Worm (Caenorhabditis elegans): Measurements from ENCODE around the gene sav-1.

The sav-1 gene

DNA sequence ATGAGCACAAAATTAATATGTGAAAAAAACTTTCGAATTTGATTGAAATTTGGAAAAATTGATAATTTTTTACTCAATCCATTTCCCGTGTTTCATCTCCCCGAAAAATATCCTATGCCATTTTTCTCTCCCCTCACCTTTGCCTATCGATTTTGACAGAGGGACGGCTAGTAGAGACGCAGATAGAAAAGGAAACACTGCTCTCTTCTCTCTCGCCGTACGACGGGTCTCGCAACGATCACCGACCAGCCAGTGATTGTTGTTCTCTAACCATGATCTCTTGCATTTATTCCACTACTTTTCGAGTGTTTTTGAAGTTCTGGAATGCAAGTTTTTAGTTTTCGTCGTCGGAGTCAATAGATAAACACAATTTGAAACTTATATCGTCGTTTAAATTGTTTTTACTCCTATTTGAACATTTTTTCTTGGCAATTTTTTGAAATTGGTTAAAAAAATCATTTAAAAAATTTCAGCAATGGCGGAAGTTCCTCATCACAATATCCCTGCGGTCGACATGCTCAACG is 49.5 kb downstream of the sav-1 start, which contains the start of gene vha-15:
Gene vha-15 (plus strand): TSS at position 474 of the 524 bp plus-strand sequence.
- no peak for TF ChIP-seq tab-1 (GFP tag; IDR thresholded peaks at IDR 0.05)
- TF ChIP-seq med-1 (GFP tag; optimal IDR thresholded peaks at IDR 0.05; ENCODE audit: insufficient read depth) = no peak
- TF ChIP-seq T22C8.4 (GFP tag; IDR thresholded peaks at IDR 0.05) = peak; percentile 85
- TF ChIP-seq cog-1 (tag; optimal IDR thresholded peaks at IDR 0.05) = peak; percentile 62
- no peak for TF ChIP-seq flt-1 (GFP tag; IDR thresholded peaks at IDR 0.05)
- TF ChIP-seq ztf-23 (GFP tag; IDR thresholded peaks at IDR 0.05) = 0 out of 2 replicates have a peak, but pooled peaks have one; percentile 15
- no peak for TF ChIP-seq klf-2 (GFP tag; conservative IDR thresholded peaks at IDR 0.05)

Measured in whole organism, midembryonic.